Fruit fly (Drosophila melanogaster) whole organism, wandering third instar larva: Measurements from ENCODE around the gene mAChR-C.

ENCODE experiments used
- Abd-B ChIP-seq: fragments of >200 bp; optimal IDR thresholded peaks from 2 replicates; lab custom pipeline; 2017; ENCODE audit warnings: missing biosample characterization, missing genetic modification characterization
- CG32264 ChIP-seq: fragments of 200-800 bp; sonication (Bioruptor generic); optimal IDR thresholded peaks from 2 replicates; lab custom pipeline; 2016; ENCODE audit warnings: missing biosample characterization, missing genetic modification characterization
- CG9705 ChIP-seq: fragments of 200-800 bp; sonication (Bioruptor generic); optimal IDR thresholded peaks from 2 replicates; lab custom pipeline; 2018; ENCODE audit warnings: missing biosample characterization, mild to moderate bottlenecking, missing genetic modification characterization
- CrebA ChIP-seq: fragments of 200-800 bp; sonication (Bioruptor generic); optimal IDR thresholded peaks from 2 replicates; lab custom pipeline; 2016; ENCODE audit warnings: missing biosample characterization, mild to moderate bottlenecking, missing genetic modification characterization, borderline replicate concordance
- Dfd ChIP-seq: fragments of >200 bp; optimal IDR thresholded peaks from 2 replicates; lab custom pipeline; 2017; ENCODE audit warnings: missing biosample characterization, missing genetic modification characterization
- Dif ChIP-seq: fragments of 200-275, 200-300 bp; sonication (Bioruptor generic); optimal IDR thresholded peaks from 2 replicates; lab custom pipeline; 2018; ENCODE audit warnings: missing biosample characterization, missing genetic modification characterization; ENCODE audit not compliant: partially characterized antibody
- GATAd ChIP-seq: sonication (Bioruptor generic); optimal IDR thresholded peaks from 2 replicates; lab custom pipeline; 2016; ENCODE audit warnings: missing biosample characterization, missing genetic modification characterization
- HLH106 ChIP-seq: fragments of 200-800 bp; optimal IDR thresholded peaks from 3 replicates; lab custom pipeline; 2019; ENCODE audit warnings: missing biosample characterization, mild to moderate bottlenecking, missing genetic modification characterization, moderate library complexity
- Hnf4 ChIP-seq: fragments of 200-800 bp; sonication (Bioruptor generic); optimal IDR thresholded peaks from 2 replicates; lab custom pipeline; 2016; ENCODE audit warnings: missing biosample characterization, mild to moderate bottlenecking, missing genetic modification characterization
- Hr78 ChIP-seq: fragments of >200 bp; optimal IDR thresholded peaks from 2 replicates; lab custom pipeline; 2017; ENCODE audit warnings: missing biosample characterization, missing genetic modification characterization
- Hr83 ChIP-seq: fragments of 200-300 bp; sonication (Bioruptor generic); optimal IDR thresholded peaks from 2 replicates; lab custom pipeline; 2016; ENCODE audit warnings: missing biosample characterization, mild to moderate bottlenecking, missing genetic modification characterization, moderate library complexity; ENCODE audit not compliant: poor library complexity, severe bottlenecking
- Jra ChIP-seq: sonication (Bioruptor generic); optimal IDR thresholded peaks from 2 replicates; lab custom pipeline; 2016; ENCODE audit warnings: missing biosample characterization, missing genetic modification characterization
- Mio ChIP-seq: sonication (Bioruptor generic); optimal IDR thresholded peaks from 2 replicates; lab custom pipeline; 2016; ENCODE audit warnings: missing biosample characterization, missing genetic modification characterization
- Myc ChIP-seq: fragments of >200 bp; optimal IDR thresholded peaks from 2 replicates; lab custom pipeline; 2017
- N ChIP-seq: fragments of >200 bp; optimal IDR thresholded peaks from 2 replicates; lab custom pipeline; 2018; ENCODE audit warnings: missing biosample characterization, missing external identifiers, missing genetic modification characterization
- OdsH ChIP-seq: fragments of 200-800 bp; sonication (Bioruptor generic); optimal IDR thresholded peaks from 2 replicates; lab custom pipeline; 2016; ENCODE audit warnings: missing biosample characterization, mild to moderate bottlenecking, missing genetic modification characterization
- Rel ChIP-seq, 2 experiments: fragments of 200-800 bp; sonication (Bioruptor generic) in 1 of 2; optimal IDR thresholded peaks; 2 replicates in 1 of 2; 3 replicates in 1 of 2; lab custom pipeline; 2016 to 2019; ENCODE audit warnings: mild to moderate bottlenecking in 2 of 2, missing biosample characterization in 2 of 2, missing genetic modification characterization in 2 of 2, moderate library complexity in 1 of 2
- Sp1 ChIP-seq: fragments of 200-800 bp; sonication (Bioruptor generic); optimal IDR thresholded peaks from 3 replicates; lab custom pipeline; 2019; ENCODE audit warnings: missing biosample characterization, mild to moderate bottlenecking, missing genetic modification characterization, moderate library complexity
- Vsx2 ChIP-seq: fragments of 200-300, 225-300 bp; sonication (Bioruptor generic); optimal IDR thresholded peaks from 2 replicates; lab custom pipeline; 2018; ENCODE audit warnings: missing biosample characterization, missing genetic modification characterization; ENCODE audit not compliant: partially characterized antibody
- br ChIP-seq: fragments of 200-800 bp; sonication (Bioruptor generic); optimal IDR thresholded peaks from 2 replicates; lab custom pipeline; 2016; ENCODE audit warnings: missing biosample characterization, missing genetic modification characterization
- brk ChIP-seq: fragments of 200-800 bp; sonication (Bioruptor generic); optimal IDR thresholded peaks from 2 replicates; lab custom pipeline; 2016; ENCODE audit warnings: missing biosample characterization, mild to moderate bottlenecking, missing genetic modification characterization
- dl ChIP-seq, 2 experiments: fragments of 175-275, 200-275 bp in 1 of 2; fragments of 200-275 bp in 1 of 2; sonication (Bioruptor generic); optimal IDR thresholded peaks; lab custom pipeline; 2018; ENCODE audit warnings: mild to moderate bottlenecking in 2 of 2, missing biosample characterization in 2 of 2, missing genetic modification characterization in 2 of 2, moderate library complexity in 2 of 2; ENCODE audit not compliant: partially characterized antibody in 2 of 2, insufficient read depth in 1 of 2
- dmrt93B ChIP-seq: fragments of 200-800 bp; sonication (Bioruptor generic); optimal IDR thresholded peaks from 2 replicates; lab custom pipeline; 2018; ENCODE audit warnings: missing biosample characterization, mild to moderate bottlenecking, missing genetic modification characterization
- dsf ChIP-seq: sonication (Bioruptor generic); optimal IDR thresholded peaks from 2 replicates; lab custom pipeline; 2016; ENCODE audit warnings: missing biosample characterization, missing genetic modification characterization, borderline replicate concordance
- ey ChIP-seq: fragments of 200-800 bp; sonication (Bioruptor generic); optimal IDR thresholded peaks from 2 replicates; lab custom pipeline; 2016; ENCODE audit warnings: missing biosample characterization, missing genetic modification characterization
- foxo ChIP-seq, 2 experiments: fragments of 200-800 bp; sonication (Bioruptor generic); optimal IDR thresholded peaks; 2 replicates in 1 of 2; 3 replicates in 1 of 2; lab custom pipeline; 2016 to 2017; ENCODE audit warnings: missing biosample characterization in 2 of 2, missing genetic modification characterization in 2 of 2
- fru ChIP-seq: fragments of 200-800 bp; sonication (Bioruptor generic); optimal IDR thresholded peaks from 3 replicates; lab custom pipeline; 2016; ENCODE audit warnings: missing biosample characterization, mild to moderate bottlenecking, missing genetic modification characterization
- h ChIP-seq: fragments of 200-800 bp; sonication (Bioruptor generic); optimal IDR thresholded peaks from 3 replicates; lab custom pipeline; 2016; ENCODE audit warnings: missing biosample characterization, mild to moderate bottlenecking, missing genetic modification characterization
- jim ChIP-seq: fragments of 175-275, 200-325 bp; sonication (Bioruptor generic); optimal IDR thresholded peaks from 2 replicates; lab custom pipeline; 2016; ENCODE audit warnings: missing biosample characterization, mild to moderate bottlenecking, missing genetic modification characterization
- lola ChIP-seq: fragments of >200 bp; optimal IDR thresholded peaks from 2 replicates; lab custom pipeline; 2017; ENCODE audit warnings: missing biosample characterization, missing genetic modification characterization
- pan ChIP-seq: fragments of >200 bp; optimal IDR thresholded peaks from 2 replicates; lab custom pipeline; 2017
- psq ChIP-seq: fragments of 200-800 bp; sonication (Bioruptor generic); optimal IDR thresholded peaks from 3 replicates; lab custom pipeline; 2017; ENCODE audit warnings: missing biosample characterization, mild to moderate bottlenecking, missing genetic modification characterization, moderate library complexity
- rgr ChIP-seq: fragments of 200-800 bp; sonication (Bioruptor generic); optimal IDR thresholded peaks from 3 replicates; lab custom pipeline; 2016; ENCODE audit warnings: missing biosample characterization, mild to moderate bottlenecking, missing genetic modification characterization
- sage ChIP-seq: fragments of 200-800 bp; sonication (Bioruptor generic); optimal IDR thresholded peaks from 2 replicates; lab custom pipeline; 2016; ENCODE audit warnings: missing biosample characterization, mild to moderate bottlenecking, missing genetic modification characterization
- sv ChIP-seq: fragments of 200-800 bp; sonication (Bioruptor generic); optimal IDR thresholded peaks from 3 replicates; lab custom pipeline; 2016; ENCODE audit warnings: missing biosample characterization, missing genetic modification characterization
- tai ChIP-seq: sonication (Bioruptor generic); optimal IDR thresholded peaks from 2 replicates; lab custom pipeline; 2016; ENCODE audit warnings: missing biosample characterization, missing genetic modification characterization
- usp ChIP-seq: fragments of >200 bp; optimal IDR thresholded peaks from 2 replicates; lab custom pipeline; 2017; ENCODE audit warnings: missing biosample characterization, missing genetic modification characterization
- woc ChIP-seq: sonication (Bioruptor generic); optimal IDR thresholded peaks from 2 replicates; lab custom pipeline; 2016; ENCODE audit warnings: missing biosample characterization, mild to moderate bottlenecking, missing genetic modification characterization

The mAChR-C gene

DNA sequence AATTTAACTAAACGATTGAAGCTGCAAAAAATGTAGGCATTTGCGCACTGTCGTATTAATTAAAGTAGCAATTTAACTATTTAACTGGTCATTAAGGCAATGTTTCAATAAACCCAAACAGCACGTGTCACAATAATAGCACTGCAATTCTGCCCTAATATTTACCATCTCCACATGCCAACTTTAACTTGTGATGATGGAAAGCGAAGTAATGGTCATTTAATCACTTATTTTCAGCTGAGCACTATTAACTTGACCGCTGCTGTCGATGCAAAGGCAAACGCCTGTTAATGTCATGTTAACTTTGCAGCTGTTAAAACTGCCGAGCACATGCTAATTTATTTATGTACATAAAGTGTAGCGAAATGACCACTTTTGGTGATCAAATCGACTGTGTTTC lies 38.3 kb downstream of the mAChR-C start:
- no peak for TF ChIP-seq lola (GFP tag; lab: Kevin White, UChicago)
- peak; percentile 36 for TF ChIP-seq psq (GFP tag; lab: Kevin White, UChicago)
- TF ChIP-seq fru (GFP tag; lab: Kevin White, UChicago): peak; percentile 52
- no peak for TF ChIP-seq CG9705
- no peak for TF ChIP-seq N
- TF ChIP-seq woc (GFP tag; lab: Kevin White, UChicago): no peak
- no peak for TF ChIP-seq pan (lab: Kevin White, UChicago)
- no peak for TF ChIP-seq dl (GFP tag; optimal IDR thresholded peaks at IDR 0.05; lab: Kevin White, UChicago; ENCODE audit: insufficient read depth in 1 of 2, partially characterized antibody in 2 of 2)
- TF ChIP-seq jim (GFP tag; lab: Kevin White, UChicago): no peak
- no peak for TF ChIP-seq usp
- peak in 1 of 2 experiments; percentile 48 for TF ChIP-seq foxo (GFP tag; optimal IDR thresholded peaks at IDR 0.05; lab: Kevin White, UChicago)
- no peak for TF ChIP-seq Myc (lab: Kevin White, UChicago)
- TF ChIP-seq OdsH (GFP tag; lab: Kevin White, UChicago): peak; percentile 57
- TF ChIP-seq brk: no peak
- no peak for TF ChIP-seq Mio (GFP tag; lab: Kevin White, UChicago)
- TF ChIP-seq HLH106 (tag; lab: Kevin White, UChicago): peak; percentile 66
- TF ChIP-seq dmrt93B (GFP tag; lab: Kevin White, UChicago): peak; percentile 39
- TF ChIP-seq Hnf4 (GFP tag; lab: Kevin White, UChicago): peak; percentile 48
- TF ChIP-seq Rel (GFP tag; optimal IDR thresholded peaks at IDR 0.05; lab: Kevin White, UChicago): no peak
- TF ChIP-seq Rel (tag; optimal IDR thresholded peaks at IDR 0.05; lab: Kevin White, UChicago): no peak
- TF ChIP-seq Dfd: no peak
- peak; percentile 43 for TF ChIP-seq CG32264 (GFP tag; lab: Kevin White, UChicago)
- peak; percentile 74 for TF ChIP-seq h (GFP tag; lab: Kevin White, UChicago)
- peak; percentile 10 for TF ChIP-seq sage
- TF ChIP-seq Abd-B (GFP tag; lab: Kevin White, UChicago): no peak
- TF ChIP-seq Sp1 (GFP tag; lab: Kevin White, UChicago): peak; percentile 47
- TF ChIP-seq GATAd (GFP tag; lab: Kevin White, UChicago): no peak
- no peak for TF ChIP-seq dsf (GFP tag; lab: Kevin White, UChicago)
- TF ChIP-seq Hr78 (GFP tag; lab: Kevin White, UChicago): no peak
- TF ChIP-seq Vsx2 (GFP tag; lab: Kevin White, UChicago): no peak
- peak; percentile 2 for TF ChIP-seq Hr83
- peak; percentile 78 for TF ChIP-seq ey (GFP tag; lab: Kevin White, UChicago)
- peak; percentile 73 for TF ChIP-seq rgr (GFP tag; lab: Kevin White, UChicago)
- no peak for TF ChIP-seq Dif (GFP tag; lab: Kevin White, UChicago)
- TF ChIP-seq sv: peak; percentile 80
- peak; percentile 56 for TF ChIP-seq br (GFP tag; lab: Kevin White, UChicago)
- TF ChIP-seq tai: no peak
- no peak for TF ChIP-seq CrebA (GFP tag; lab: Kevin White, UChicago)
- no peak for TF ChIP-seq Jra (GFP tag; lab: Kevin White, UChicago)

DNA sequence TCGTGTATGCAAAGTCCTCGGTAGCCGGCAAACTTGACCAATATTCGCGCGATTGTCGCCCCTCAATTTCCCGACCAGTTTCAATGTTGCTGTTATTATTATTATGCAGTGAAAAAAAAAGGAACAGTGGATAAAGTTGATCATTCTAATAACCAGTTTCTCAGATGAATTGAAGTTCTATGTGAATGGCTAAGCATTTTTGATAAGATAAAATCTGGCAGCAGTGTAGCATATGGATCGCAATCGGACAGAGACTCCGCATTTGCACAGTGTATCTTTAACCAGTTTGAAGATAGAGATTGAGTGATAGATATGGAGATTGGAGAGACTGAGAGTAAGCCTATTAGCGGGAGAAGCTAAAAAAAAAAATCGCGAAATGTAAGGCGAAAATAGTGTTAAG lies 39.1 kb downstream of the mAChR-C start:
- peak in 1 of 2 experiments; percentile 61 for TF ChIP-seq foxo (GFP tag; optimal IDR thresholded peaks at IDR 0.05; lab: Kevin White, UChicago)
- no peak for TF ChIP-seq Jra (GFP tag; lab: Kevin White, UChicago)
- TF ChIP-seq OdsH (GFP tag; lab: Kevin White, UChicago): peak; percentile 45
- TF ChIP-seq h (GFP tag; lab: Kevin White, UChicago): peak; percentile 66
- no peak for TF ChIP-seq usp
- no peak for TF ChIP-seq tai
- no peak for TF ChIP-seq Hnf4 (GFP tag; lab: Kevin White, UChicago)
- TF ChIP-seq Dfd: no peak
- peak; percentile 69 for TF ChIP-seq rgr (GFP tag; lab: Kevin White, UChicago)
- no peak for TF ChIP-seq lola (GFP tag; lab: Kevin White, UChicago)
- TF ChIP-seq sage: no peak
- no peak for TF ChIP-seq Hr78 (GFP tag; lab: Kevin White, UChicago)
- TF ChIP-seq Rel (GFP tag; optimal IDR thresholded peaks at IDR 0.05; lab: Kevin White, UChicago): no peak
- no peak for TF ChIP-seq Rel (tag; optimal IDR thresholded peaks at IDR 0.05; lab: Kevin White, UChicago)
- peak; percentile 29 for TF ChIP-seq br (GFP tag; lab: Kevin White, UChicago)
- TF ChIP-seq HLH106 (tag; lab: Kevin White, UChicago): peak; percentile 15
- TF ChIP-seq GATAd (GFP tag; lab: Kevin White, UChicago): no peak
- TF ChIP-seq pan (lab: Kevin White, UChicago): no peak
- TF ChIP-seq CG9705: no peak
- TF ChIP-seq sv: peak; percentile 32
- no peak for TF ChIP-seq dl (GFP tag; optimal IDR thresholded peaks at IDR 0.05; lab: Kevin White, UChicago; ENCODE audit: insufficient read depth in 1 of 2, partially characterized antibody in 2 of 2)
- no peak for TF ChIP-seq brk
- TF ChIP-seq Myc (lab: Kevin White, UChicago): no peak
- peak; percentile 63 for TF ChIP-seq ey (GFP tag; lab: Kevin White, UChicago)
- no peak for TF ChIP-seq N
- TF ChIP-seq Abd-B (GFP tag; lab: Kevin White, UChicago): no peak
- peak; percentile 56 for TF ChIP-seq fru (GFP tag; lab: Kevin White, UChicago)
- TF ChIP-seq jim (GFP tag; lab: Kevin White, UChicago): no peak
- TF ChIP-seq dsf (GFP tag; lab: Kevin White, UChicago): no peak
- TF ChIP-seq dmrt93B (GFP tag; lab: Kevin White, UChicago): peak; percentile 8
- no peak for TF ChIP-seq Vsx2 (GFP tag; lab: Kevin White, UChicago)
- no peak for TF ChIP-seq Dif (GFP tag; lab: Kevin White, UChicago)
- no peak for TF ChIP-seq CrebA (GFP tag; lab: Kevin White, UChicago)
- no peak for TF ChIP-seq Mio (GFP tag; lab: Kevin White, UChicago)
- TF ChIP-seq Sp1 (GFP tag; lab: Kevin White, UChicago): peak; percentile 41
- TF ChIP-seq psq (GFP tag; lab: Kevin White, UChicago): peak; percentile 29
- TF ChIP-seq woc (GFP tag; lab: Kevin White, UChicago): peak; percentile 30
- TF ChIP-seq CG32264 (GFP tag; lab: Kevin White, UChicago): no peak
- TF ChIP-seq Hr83: no peak
